Worm (Caenorhabditis elegans) whole organism, mixed stage, embryonic: ENCODE data around the gene glb-25.

Source experiments
- blmp-1 ChIP-seq: fragments of 150-350 bp; optimal IDR thresholded peaks from 2 replicates; lab custom pipeline; 2014; ENCODE audit warnings: missing biosample characterization, missing genetic modification characterization
- ces-1 ChIP-seq: fragments of 150-350 bp; optimal IDR thresholded peaks from 2 replicates; lab custom pipeline; 2014; ENCODE audit warnings: missing biosample characterization, missing genetic modification reagents, missing genetic modification characterization
- drap-1 ChIP-seq: fragments of 200-800 bp; sonication (Bioruptor generic); optimal IDR thresholded peaks from 3 replicates; lab custom pipeline; 2018; ENCODE audit warnings: mild to moderate bottlenecking, missing genetic modification characterization, missing compliant biosample characterization
- mep-1 ChIP-seq: fragments of 150-350 bp; optimal IDR thresholded peaks from 2 replicates; lab custom pipeline; 2017; ENCODE audit warnings: missing biosample characterization, missing genetic modification reagents, missing genetic modification characterization, inconsistent platforms
- nhr-12 ChIP-seq: fragments of 150-350 bp; optimal IDR thresholded peaks from 2 replicates; lab custom pipeline; 2014; ENCODE audit warnings: missing biosample characterization, missing genetic modification characterization
- nhr-237 ChIP-seq: fragments of 150-350 bp; optimal IDR thresholded peaks from 2 replicates; lab custom pipeline; 2014; ENCODE audit warnings: missing biosample characterization, missing genetic modification characterization
- nhr-76 ChIP-seq: sonication (generic microtip); optimal IDR thresholded peaks from 2 replicates; lab custom pipeline; 2017; ENCODE audit warnings: missing biosample characterization, missing genetic modification characterization
- pha-4 ChIP-seq: fragments of 150-350 bp; optimal IDR thresholded peaks from 2 replicates; lab custom pipeline; 2018; ENCODE audit warnings: missing biosample characterization, missing genetic modification reagents, missing genetic modification characterization
- snpc-4 ChIP-seq: fragments of 150-350 bp; optimal IDR thresholded peaks from 2 replicates; lab custom pipeline; 2014; ENCODE audit warnings: missing biosample characterization, missing genetic modification characterization
- sptf-1 ChIP-seq: sonication (generic microtip); optimal IDR thresholded peaks from 2 replicates; lab custom pipeline; 2017; ENCODE audit warnings: mild to moderate bottlenecking, missing genetic modification characterization, moderate library complexity, missing compliant biosample characterization
- unc-39 ChIP-seq: fragments of 150-350 bp; optimal IDR thresholded peaks from 2 replicates; lab custom pipeline; 2014; ENCODE audit warnings: missing biosample characterization, missing genetic modification characterization
- unc-62 ChIP-seq: fragments of 150-350 bp; optimal IDR thresholded peaks from 2 replicates; lab custom pipeline; 2014; ENCODE audit warnings: missing biosample characterization, missing genetic modification reagents, missing genetic modification characterization
- ztf-11 ChIP-seq: fragments of 150-350 bp; optimal IDR thresholded peaks from 2 replicates; lab custom pipeline; 2014; ENCODE audit warnings: missing biosample characterization, missing genetic modification characterization

DNA sequence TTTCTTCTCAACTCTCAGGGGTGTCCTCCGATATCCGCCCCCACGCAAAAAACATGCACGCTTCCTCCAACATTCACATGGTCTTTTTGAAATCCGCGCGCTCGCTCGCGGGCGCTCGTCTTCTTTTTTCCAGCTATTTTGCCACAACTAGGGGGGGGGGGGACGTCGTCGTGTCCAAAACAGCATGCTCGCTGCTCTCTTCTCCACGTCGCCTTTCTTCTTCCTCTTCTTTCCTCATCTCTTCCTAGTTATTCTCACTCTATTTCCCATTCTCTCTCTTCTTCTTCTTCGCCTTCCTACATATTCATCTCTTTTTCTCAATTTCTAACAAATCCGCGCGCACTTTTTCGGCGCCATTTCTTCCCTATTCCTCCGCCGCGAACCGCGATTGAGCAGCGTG, 5.4 kb downstream of the glb-25 start:
- no peak for TF ChIP-seq nhr-76
- no peak for TF ChIP-seq snpc-4
- TF ChIP-seq unc-39 (tag; lab: Kevin White, UChicago) = no peak
- no peak for TF ChIP-seq unc-62 (GFP tag; lab: Kevin White, UChicago)
- TF ChIP-seq mep-1 (tag; lab: Kevin White, UChicago) = no peak
- TF ChIP-seq nhr-12 (tag; lab: Kevin White, UChicago) = no peak
- no peak for TF ChIP-seq drap-1 (GFP tag; lab: Kevin White, UChicago)
- no peak for TF ChIP-seq sptf-1 (tag; lab: Kevin White, UChicago)
- TF ChIP-seq ces-1 (GFP tag; lab: Kevin White, UChicago) = no peak
- TF ChIP-seq blmp-1 (tag; lab: Kevin White, UChicago) = no peak
- TF ChIP-seq pha-4 (tag; lab: Kevin White, UChicago) = no peak
- TF ChIP-seq nhr-237 (tag; lab: Kevin White, UChicago) = no peak
- no peak for TF ChIP-seq ztf-11 (tag; lab: Kevin White, UChicago)
